Fruit fly (Drosophila melanogaster) whole organism, embryonic: ENCODE measurements around the gene Trf4-1.

Source experiments
- CG10147 ChIP-seq: fragments of 200-800 bp; sonication (Bioruptor generic); optimal IDR thresholded peaks from 2 replicates; lab custom pipeline; 2019; ENCODE audit warnings: missing biosample characterization, mild to moderate bottlenecking, missing genetic modification characterization, moderate library complexity
- CG10267 ChIP-seq: fragments of 200-800 bp; sonication (Bioruptor generic); optimal IDR thresholded peaks from 2 replicates; lab custom pipeline; 2018; ENCODE audit warnings: missing biosample characterization, mild to moderate bottlenecking, missing genetic modification characterization, moderate library complexity
- CG11456 ChIP-seq: fragments of 200-800 bp; sonication (Bioruptor generic); IDR thresholded peaks from 3 replicates; pipeline ENCODE4 v1.3.6; 2022; ENCODE audit warnings: missing biosample characterization, missing genetic modification characterization
- CG12391 ChIP-seq: fragments of 200-800 bp; sonication (Bioruptor generic); optimal IDR thresholded peaks from 3 replicates; lab custom pipeline; 2018; ENCODE audit warnings: missing biosample characterization, mild to moderate bottlenecking, missing genetic modification characterization, moderate library complexity
- CG12659 ChIP-seq: fragments of 200-800 bp; sonication (Bioruptor generic); optimal IDR thresholded peaks from 3 replicates; lab custom pipeline; 2017; ENCODE audit warnings: mild to moderate bottlenecking, missing biosample characterization, missing genetic modification reagents, missing genetic modification characterization
- CG12769 ChIP-seq: fragments of 200-800 bp; sonication (Bioruptor generic); optimal IDR thresholded peaks from 2 replicates; lab custom pipeline; 2019; ENCODE audit warnings: missing biosample characterization, mild to moderate bottlenecking, missing genetic modification characterization, moderate library complexity
- CG13775 ChIP-seq: fragments of 200-800 bp; sonication (Bioruptor generic); optimal IDR thresholded peaks from 3 replicates; lab custom pipeline; 2017; ENCODE audit warnings: missing biosample characterization, mild to moderate bottlenecking, missing genetic modification characterization
- CG15479 ChIP-seq: fragments of 200-800 bp; sonication (Bioruptor generic); optimal IDR thresholded peaks from 3 replicates; lab custom pipeline; 2019; ENCODE audit warnings: missing biosample characterization, mild to moderate bottlenecking, missing genetic modification characterization, moderate library complexity
- CG15514 ChIP-seq: fragments of 200-800 bp; sonication (Bioruptor generic); optimal IDR thresholded peaks from 3 replicates; lab custom pipeline; 2017; ENCODE audit warnings: missing biosample characterization, missing genetic modification characterization, mild to moderate bottlenecking, moderate library complexity, missing genetic modification reagents
- CG1603 ChIP-seq: fragments of 200-800 bp; sonication (Bioruptor generic); optimal IDR thresholded peaks from 2 replicates; lab custom pipeline; 2019; ENCODE audit warnings: missing biosample characterization, mild to moderate bottlenecking, missing genetic modification characterization, moderate library complexity
- CG17359 ChIP-seq: fragments of 200-800 bp; sonication (Bioruptor generic); optimal IDR thresholded peaks from 3 replicates; lab custom pipeline; 2018; ENCODE audit warnings: missing biosample characterization, mild to moderate bottlenecking, missing genetic modification characterization, moderate library complexity
- CG17829 ChIP-seq: fragments of 200-800 bp; optimal IDR thresholded peaks from 2 replicates; lab custom pipeline; 2019; ENCODE audit warnings: missing biosample characterization, mild to moderate bottlenecking, missing genetic modification characterization, moderate library complexity
- CG2678 ChIP-seq: fragments of 200-800 bp; sonication (Bioruptor generic); optimal IDR thresholded peaks from 3 replicates; lab custom pipeline; 2019; ENCODE audit warnings: missing biosample characterization, mild to moderate bottlenecking, missing genetic modification characterization, moderate library complexity
- CG3163 ChIP-seq: fragments of 200-800 bp; sonication (Bioruptor generic); optimal IDR thresholded peaks from 3 replicates; lab custom pipeline; 2016; ENCODE audit warnings: missing biosample characterization, missing genetic modification characterization
- CG3407 ChIP-seq: fragments of 200-800 bp; sonication (Bioruptor generic); optimal IDR thresholded peaks from 2 replicates; lab custom pipeline; 2018; ENCODE audit warnings: missing biosample characterization, mild to moderate bottlenecking, missing genetic modification characterization
- CG4360 ChIP-seq: fragments of 200-800 bp; sonication (Bioruptor generic); IDR thresholded peaks from 2 replicates; pipeline ENCODE4 v1.3.6; 2022; ENCODE audit warnings: missing biosample characterization, missing genetic modification characterization
- CG4617 ChIP-seq: fragments of 200-800 bp; sonication (Bioruptor generic); optimal IDR thresholded peaks from 3 replicates; lab custom pipeline; 2016; ENCODE audit warnings: missing biosample characterization, missing genetic modification characterization, borderline replicate concordance
- CG6689 ChIP-seq: fragments of 200-800 bp; sonication (Bioruptor generic); IDR thresholded peaks from 2 replicates; pipeline ENCODE4 v1.3.6; 2022; ENCODE audit warnings: missing biosample characterization, missing genetic modification characterization
- CG7839 ChIP-seq: fragments of 200-800 bp; sonication (Bioruptor generic); optimal IDR thresholded peaks from 3 replicates; lab custom pipeline; 2018; ENCODE audit warnings: missing biosample characterization, mild to moderate bottlenecking, missing genetic modification characterization, moderate library complexity
- CG9817 ChIP-seq: fragments of 200-800 bp; sonication (Bioruptor generic); optimal IDR thresholded peaks from 2 replicates; lab custom pipeline; 2018; ENCODE audit warnings: missing biosample characterization, mild to moderate bottlenecking, missing genetic modification characterization, moderate library complexity
- CTCF ChIP-seq: fragments of 200-800 bp; sonication (Bioruptor generic); optimal IDR thresholded peaks from 2 replicates; lab custom pipeline; 2017; ENCODE audit warnings: missing biosample characterization, mild to moderate bottlenecking, missing genetic modification characterization, moderate library complexity
- D ChIP-seq, 2 experiments: fragments of 200-800 bp in 1 of 2; fragments of >200 bp in 1 of 2; sonication (Bioruptor generic) in 1 of 2; optimal IDR thresholded peaks; 2 replicates in 1 of 2; 3 replicates in 1 of 2; lab custom pipeline; 2017; ENCODE audit warnings: mild to moderate bottlenecking in 1 of 2, missing biosample characterization in 1 of 2, missing genetic modification characterization in 1 of 2, missing genetic modification reagents in 1 of 2
- Dip2 ChIP-seq: fragments of 200-800 bp; sonication (Bioruptor generic); IDR thresholded peaks from 2 replicates; pipeline ENCODE4 v1.3.6; 2022; ENCODE audit warnings: missing biosample characterization, missing genetic modification characterization
- Fer3 ChIP-seq: fragments of 200-800 bp; sonication (Bioruptor generic); optimal IDR thresholded peaks from 2 replicates; lab custom pipeline; 2018; ENCODE audit warnings: missing biosample characterization, mild to moderate bottlenecking, missing genetic modification characterization, moderate library complexity
- Hand ChIP-seq: fragments of 200-800 bp; sonication (Bioruptor generic); optimal IDR thresholded peaks from 2 replicates; lab custom pipeline; 2017; ENCODE audit warnings: mild to moderate bottlenecking, missing biosample characterization, missing genetic modification reagents, missing genetic modification characterization
- Hr51 ChIP-seq, 2 experiments: fragments of 200-800 bp; sonication (Bioruptor generic); optimal IDR thresholded peaks; 2 replicates in 1 of 2; 3 replicates in 1 of 2; lab custom pipeline; 2016 to 2018; ENCODE audit warnings: missing biosample characterization in 2 of 2, missing genetic modification characterization in 2 of 2, mild to moderate bottlenecking in 1 of 2, moderate library complexity in 1 of 2
- Mad ChIP-seq: fragments of 200-800 bp; sonication (Bioruptor generic); optimal IDR thresholded peaks from 2 replicates; lab custom pipeline; 2016; ENCODE audit warnings: missing biosample characterization, missing genetic modification characterization
- Pdp1 ChIP-seq, 2 experiments: fragments of 200-800 bp; sonication (Bioruptor generic); optimal IDR thresholded peaks; 3 replicates each; lab custom pipeline; 2016; ENCODE audit warnings: missing biosample characterization in 2 of 2, missing genetic modification characterization in 2 of 2, mild to moderate bottlenecking in 1 of 2, moderate library complexity in 1 of 2
- Side ChIP-seq: fragments of 200-800 bp; sonication (Bioruptor generic); optimal IDR thresholded peaks from 2 replicates; lab custom pipeline; 2016; ENCODE audit warnings: missing biosample characterization, missing genetic modification characterization
- Ssrp ChIP-seq: fragments of 200-800 bp; sonication (Bioruptor generic); optimal IDR thresholded peaks from 2 replicates; lab custom pipeline; 2018; ENCODE audit warnings: missing biosample characterization, mild to moderate bottlenecking, missing genetic modification characterization, moderate library complexity
- Usf ChIP-seq: fragments of 200-800 bp; sonication (Bioruptor generic); optimal IDR thresholded peaks from 2 replicates; lab custom pipeline; 2017; ENCODE audit warnings: missing genotype, missing biosample characterization, missing genetic modification characterization
- Xbp1 ChIP-seq: fragments of 200-800 bp; sonication (Bioruptor generic); optimal IDR thresholded peaks from 3 replicates; lab custom pipeline; 2016; ENCODE audit warnings: missing biosample characterization, mild to moderate bottlenecking, missing genetic modification characterization
- bsh ChIP-seq, 2 experiments: fragments of 200-800 bp; sonication (Bioruptor generic); optimal IDR thresholded peaks; 2 replicates each; lab custom pipeline; 2017 to 2018; ENCODE audit warnings: mild to moderate bottlenecking in 2 of 2, missing biosample characterization in 2 of 2, missing genetic modification characterization in 2 of 2, moderate library complexity in 1 of 2
- croc ChIP-seq: fragments of 200-800 bp; sonication (Bioruptor generic); conservative IDR thresholded peaks from 3 replicates; pipeline ENCODE4 v1.3.6; 2022; ENCODE audit warnings: missing biosample characterization, missing genetic modification characterization
- danr ChIP-seq: fragments of 200-800 bp; sonication (Bioruptor generic); IDR thresholded peaks from 2 replicates; pipeline ENCODE4 v1.3.6; 2022; ENCODE audit warnings: missing biosample characterization, missing genetic modification characterization
- disco-r ChIP-seq: fragments of 200-800 bp; sonication (Bioruptor generic); optimal IDR thresholded peaks from 2 replicates; lab custom pipeline; 2016; ENCODE audit warnings: missing biosample characterization, missing genetic modification characterization
- dmrt99B ChIP-seq: fragments of 200-800 bp; sonication (Bioruptor generic); optimal IDR thresholded peaks from 2 replicates; lab custom pipeline; 2018; ENCODE audit warnings: missing biosample characterization, mild to moderate bottlenecking, missing genetic modification characterization, moderate library complexity
- gem ChIP-seq: fragments of 200-800 bp; sonication (Bioruptor generic); optimal IDR thresholded peaks from 2 replicates; lab custom pipeline; 2019; ENCODE audit warnings: missing biosample characterization, mild to moderate bottlenecking, missing genetic modification characterization, moderate library complexity
- grau ChIP-seq: fragments of 200-800 bp; optimal IDR thresholded peaks from 3 replicates; lab custom pipeline; 2019; ENCODE audit warnings: missing biosample characterization, mild to moderate bottlenecking, missing genetic modification characterization, moderate library complexity
- her ChIP-seq: fragments of 200-800 bp; sonication (Bioruptor generic); optimal IDR thresholded peaks from 2 replicates; lab custom pipeline; 2016; ENCODE audit warnings: missing biosample characterization, missing genetic modification characterization
- pan ChIP-seq, 4 experiments: fragments of >200 bp in 3 of 4; fragments of 200-800 bp in 1 of 4; sonication (Bioruptor generic) in 1 of 4; optimal IDR thresholded peaks in 3 of 4; IDR thresholded peaks in 1 of 4; 2 replicates each; pipeline versions ENCODE4 v1.3.6 to Lab custom; 2017 to 2022; ENCODE audit warnings: missing biosample characterization in 2 of 4, missing genetic modification characterization in 2 of 4, mixed read lengths in 1 of 4
- pzg ChIP-seq: fragments of 200-800 bp; sonication (Bioruptor generic); optimal IDR thresholded peaks from 3 replicates; lab custom pipeline; 2018; ENCODE audit warnings: missing biosample characterization, mild to moderate bottlenecking, missing genetic modification characterization, moderate library complexity
- seq ChIP-seq: fragments of 200-800 bp; sonication (Bioruptor generic); IDR thresholded peaks from 2 replicates; pipeline ENCODE4 v1.3.6; 2022; ENCODE audit warnings: missing biosample characterization, missing genetic modification characterization
- slbo ChIP-seq: fragments of 200-800 bp; sonication (Bioruptor generic); IDR thresholded peaks from 2 replicates; pipeline ENCODE4 v1.3.6; 2022; ENCODE audit warnings: missing biosample characterization, missing genetic modification characterization
- stc ChIP-seq: fragments of 200-800 bp; sonication (Bioruptor generic); IDR thresholded peaks from 2 replicates; pipeline ENCODE4 v1.3.6; 2022; ENCODE audit warnings: missing biosample characterization, missing genetic modification characterization
- vvl ChIP-seq: fragments of 200-800 bp; sonication (Bioruptor generic); IDR thresholded peaks from 2 replicates; pipeline ENCODE4 v1.3.6; 2022; ENCODE audit warnings: missing biosample characterization, missing genetic modification characterization

Trf4-1 gene

DNA sequence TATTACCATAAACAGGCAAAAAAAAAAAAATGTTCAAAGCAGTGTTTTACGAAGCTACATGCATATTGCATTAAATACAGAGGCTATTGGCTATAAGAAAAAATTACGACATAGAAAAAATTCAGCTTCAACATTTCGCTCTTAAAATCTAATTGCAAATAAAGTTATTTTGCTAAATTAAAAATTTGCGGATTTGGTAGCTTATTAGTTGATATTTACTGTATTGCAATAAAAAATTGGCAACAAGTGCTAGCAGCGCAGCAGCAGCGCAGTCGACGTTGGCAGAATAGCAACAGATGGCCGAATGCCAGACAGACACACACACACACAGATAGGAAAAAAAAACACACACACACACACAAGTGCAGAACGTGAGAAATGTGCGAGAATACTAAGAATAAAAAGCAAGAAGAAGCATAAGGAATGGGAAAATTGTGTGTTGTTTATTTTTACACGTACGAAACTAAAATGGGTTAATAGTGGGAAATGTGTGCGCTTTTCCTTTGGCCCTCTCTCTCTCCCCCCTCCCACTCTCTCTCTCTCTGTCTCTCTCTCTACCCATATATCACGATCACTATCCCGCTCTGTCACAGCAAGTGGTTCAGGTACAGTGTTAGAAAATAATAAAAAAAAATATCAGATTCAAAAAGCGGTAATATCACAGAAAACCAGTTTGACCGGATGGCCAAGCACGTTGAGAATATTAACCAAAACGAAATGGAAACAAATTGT, 26.4 kb upstream of the Trf4-1 start (continued):
- TF ChIP-seq vvl (peak; percentile 37; the same call in 1 of the 2 replicates), CG15514 (GFP tag; lab: Kevin White, UChicago) (peak; percentile 16), CG12769 (peak; percentile 90), Ssrp (tag; lab: Kevin White, UChicago) (peak; percentile 0), Mad (GFP tag; lab: Kevin White, UChicago) (no peak), CG10147 (peak; percentile 16), CG11456 (peak; percentile 48; the same call in 1 of the 3 replicates), CG4360 (no peak), CG13775 (GFP tag; lab: Kevin White, UChicago) (no peak), CG15479 (GFP tag; lab: Kevin White, UChicago) (peak; percentile 4), CG6689 (GFP tag; lab: Robert Waterston, UW) (0 out of 2 replicates have a peak, but pooled peaks have one; percentile 30), seq (peak; percentile 47; the same call in 1 of the 2 replicates), stc (GFP tag; lab: Robert Waterston, UW) (0 out of 2 replicates have a peak, but pooled peaks have one; percentile 11), slbo (GFP tag; lab: Robert Waterston, UW) (peak; percentile 74), dmrt99B (tag; lab: Kevin White, UChicago) (peak; percentile 18), CG3407 (GFP tag; lab: Kevin White, UChicago) (no peak), Side (GFP tag; lab: Kevin White, UChicago) (no peak), CG10267 (tag; lab: Kevin White, UChicago) (peak; percentile 52), CG12391 (tag; lab: Kevin White, UChicago) (peak; percentile 20), CG9817 (tag; lab: Kevin White, UChicago) (peak; percentile 54), pan (optimal IDR thresholded peaks at IDR 0.05; lab: Kevin White, UChicago) (no peak), pan (GFP tag; optimal IDR thresholded peaks at IDR 0.05 in 1 of 2, IDR thresholded peaks at IDR 0.05 in 1 of 2) (peak in 1 of 2 experiments; percentile 30), CG2678 (tag; lab: Kevin White, UChicago) (peak; percentile 41), Hand (peak; percentile 10), grau (tag; lab: Kevin White, UChicago) (peak; percentile 83), Hr51 (GFP tag; optimal IDR thresholded peaks at IDR 0.05; lab: Kevin White, UChicago) (peak in 1 of 2 experiments; percentile 55), Dip2 (GFP tag; lab: Robert Waterston, UW) (no peak), Fer3 (peak; percentile 44), gem (tag; lab: Kevin White, UChicago) (peak; percentile 58), CG12659 (GFP tag; lab: Kevin White, UChicago) (peak; percentile 36), danr (GFP tag; lab: Robert Waterston, UW) (0 out of 2 replicates have a peak, but pooled peaks have one; percentile 11), Xbp1 (peak; percentile 23), CG17359 (tag; lab: Kevin White, UChicago) (peak; percentile 37)

- no peak for TF ChIP-seq D (optimal IDR thresholded peaks at IDR 0.05; lab: Kevin White, UChicago)
- no peak for TF ChIP-seq D (GFP tag; optimal IDR thresholded peaks at IDR 0.05; lab: Kevin White, UChicago)
- peak; percentile 77 for TF ChIP-seq CTCF
- peak in 1 of 2 experiments; percentile 60 for TF ChIP-seq Pdp1 (GFP tag; optimal IDR thresholded peaks at IDR 0.05; lab: Kevin White, UChicago)
Measured at dm6 chrX:8534321-8534661, 25.8 kb upstream of the Trf4-1 start.

DNA sequence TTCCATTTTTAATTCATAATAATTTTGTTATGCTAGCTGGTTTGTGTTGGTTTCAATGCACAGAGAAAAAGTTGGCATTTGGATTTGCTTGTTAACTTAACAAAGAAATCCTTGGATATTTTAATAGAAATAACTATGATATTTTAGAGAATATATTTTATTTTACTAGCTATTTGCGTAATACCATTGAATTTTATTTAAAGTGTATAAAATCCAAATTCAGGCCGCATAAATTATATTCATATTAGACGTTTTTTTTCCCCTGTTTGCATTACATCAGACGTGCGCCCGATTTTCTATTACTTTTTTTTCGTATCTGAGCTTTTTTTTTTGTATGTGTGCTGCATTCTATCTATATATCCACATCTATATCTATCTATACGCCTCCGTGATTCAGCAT, 25.4 kb upstream of the Trf4-1 start:
- TF ChIP-seq Ssrp (tag; lab: Kevin White, UChicago) (peak; percentile 12), bsh (GFP tag; optimal IDR thresholded peaks at IDR 0.05; lab: Kevin White, UChicago) (peak in 1 of 2 experiments; percentile 30), CG4617 (GFP tag; lab: Kevin White, UChicago) (no peak), her (no peak), pzg (GFP tag; lab: Kevin White, UChicago) (no peak), disco-r (GFP tag; lab: Kevin White, UChicago) (no peak), CG1603 (tag; lab: Kevin White, UChicago) (no peak), croc (GFP tag; lab: Robert Waterston, UW) (no peak), CG17829 (peak; percentile 0), Usf (no peak), CG7839 (tag; lab: Kevin White, UChicago) (peak; percentile 32), CG3163 (GFP tag; lab: Kevin White, UChicago) (no peak)
